Fruit fly (Drosophila melanogaster): ENCODE results near the gene Srp68.

Gene Srp68

dm6 chr3L:8986582-8986981 is 11.7 kb downstream of the Srp68 start, which contains the start of gene CG5068 (continued):
- no peak for TF ChIP-seq gcm (GFP tag; optimal IDR thresholded peaks at IDR 0.05)
- no peak for TF ChIP-seq sc (optimal IDR thresholded peaks at IDR 0.05)
- TF ChIP-seq sc (GFP tag; optimal IDR thresholded peaks at IDR 0.05), result no peak
- no peak for TF ChIP-seq NC2α (GFP tag; optimal IDR thresholded peaks at IDR 0.05)
- peak; percentile 13 for TF ChIP-seq CTCF (GFP tag; optimal IDR thresholded peaks at IDR 0.05)
- no peak for TF ChIP-seq CG11398 (GFP tag; optimal IDR thresholded peaks at IDR 0.05)
- TF ChIP-seq bbx (GFP tag; IDR thresholded peaks at IDR 0.05; ENCODE audit: partially characterized antibody), result 0 out of 2 replicates have a peak, but pooled peaks have one; percentile 26
- TF ChIP-seq hbn (GFP tag; IDR thresholded peaks at IDR 0.05; ENCODE audit: partially characterized antibody), result no peak; the same call in 1 of the 2 replicates
- TF ChIP-seq tna (GFP tag; IDR thresholded peaks at IDR 0.05; ENCODE audit: partially characterized antibody), result peak; percentile 25; the same call in 1 of the 2 replicates
- TF ChIP-seq D19A (tag; optimal IDR thresholded peaks at IDR 0.05), result peak; percentile 22
- TF ChIP-seq sna (GFP tag; IDR thresholded peaks at IDR 0.05; ENCODE audit: partially characterized antibody), result peak; percentile 50; the same call in 1 of the 2 replicates
- no peak for TF ChIP-seq Gsc (GFP tag; IDR thresholded peaks at IDR 0.05)
- TF ChIP-seq kay (GFP tag; optimal IDR thresholded peaks at IDR 0.05), result no peak
- no peak for TF ChIP-seq Spps (tag; optimal IDR thresholded peaks at IDR 0.05)
- TF ChIP-seq CG2199 (GFP tag; IDR thresholded peaks at IDR 0.05), result 0 out of 3 replicates have a peak, but pooled peaks have one; percentile 20
- TF ChIP-seq CG9215 (GFP tag; IDR thresholded peaks at IDR 0.05), result peak; percentile 100
- no peak for TF ChIP-seq ab (GFP tag; optimal IDR thresholded peaks at IDR 0.05)
- TF ChIP-seq stwl (tag; optimal IDR thresholded peaks at IDR 0.05), result peak; percentile 79
- peak; percentile 33 for TF ChIP-seq Sin3A (optimal IDR thresholded peaks at IDR 0.05)
- peak; percentile 5 for TF ChIP-seq ewg (GFP tag; optimal IDR thresholded peaks at IDR 0.05)
- peak; percentile 31; the same call in 1 of the 3 replicates for TF ChIP-seq HLH4C (GFP tag; IDR thresholded peaks at IDR 0.05; ENCODE audit: partially characterized antibody)
- TF ChIP-seq ftz-f1 (GFP tag; optimal IDR thresholded peaks at IDR 0.05), result peak; percentile 64
- no peak for TF ChIP-seq pum (GFP tag; optimal IDR thresholded peaks at IDR 0.05)
- peak; percentile 21 for TF ChIP-seq nmo (GFP tag; optimal IDR thresholded peaks at IDR 0.05)
- no peak for TF ChIP-seq Jarid2 (GFP tag; optimal IDR thresholded peaks at IDR 0.05)
- TF ChIP-seq klu (GFP tag; IDR thresholded peaks at IDR 0.05), result no peak
- no peak for TF ChIP-seq ro (GFP tag; IDR thresholded peaks at IDR 0.05)
- TF ChIP-seq lola (GFP tag; optimal IDR thresholded peaks at IDR 0.05), result no peak
- TF ChIP-seq Myb (GFP tag; optimal IDR thresholded peaks at IDR 0.05), result peak; percentile 98
- peak; percentile 60 for TF ChIP-seq CG15514 (GFP tag; optimal IDR thresholded peaks at IDR 0.05)
- peak; percentile 38; the same call in 1 of the 2 replicates for TF ChIP-seq Scr (GFP tag; IDR thresholded peaks at IDR 0.05; ENCODE audit: partially characterized antibody)
- TF ChIP-seq CG7963 (GFP tag; IDR thresholded peaks at IDR 0.05; ENCODE audit: partially characterized antibody), result no peak
- no peak for TF ChIP-seq Hr39 (optimal IDR thresholded peaks at IDR 0.05)

dm6 chr3L:8990128-8990527 is 15.3 kb downstream of the Srp68 start, which contains the start of gene CG5280:
TSS of gene CG5280 (minus strand) at chr3L:8990228.
- no peak for TF ChIP-seq CG13424 (tag; optimal IDR thresholded peaks at IDR 0.05)
- no peak for TF ChIP-seq Sox100B (GFP tag; optimal IDR thresholded peaks at IDR 0.05)
- TF ChIP-seq dan (GFP tag; IDR thresholded peaks at IDR 0.05), result no peak

dm6 chr3L:8996173-8996767 is 21.4 kb downstream of the Srp68 start:
- TF ChIP-seq CG17328 (GFP tag; IDR thresholded peaks at IDR 0.05) (peak; percentile 82), CG11247 (GFP tag; IDR thresholded peaks at IDR 0.05) (peak; percentile 49; the same call in 1 of the 2 replicates), NFAT (GFP tag; IDR thresholded peaks at IDR 0.05) (no peak), abd-A (tag; optimal IDR thresholded peaks at IDR 0.05) (no peak), CG9215 (GFP tag; IDR thresholded peaks at IDR 0.05) (no peak), pum (GFP tag; optimal IDR thresholded peaks at IDR 0.05) (peak; percentile 54), Doc2 (GFP tag; IDR thresholded peaks at IDR 0.05) (peak; percentile 45; the same call in 1 of the 2 replicates), bcd (GFP tag; optimal IDR thresholded peaks at IDR 0.05) (peak; percentile 38), CG7271 (tag; optimal IDR thresholded peaks at IDR 0.05) (no peak), wor (GFP tag; IDR thresholded peaks at IDR 0.05) (peak; percentile 60), Adf1 (GFP tag; IDR thresholded peaks at IDR 0.05) (no peak), CG11560 (tag; IDR thresholded peaks at IDR 0.05) (no peak), CG3995 (GFP tag; optimal IDR thresholded peaks at IDR 0.05) (peak; percentile 30), CG2712 (tag; optimal IDR thresholded peaks at IDR 0.05) (peak; percentile 74), CG13123 (GFP tag; optimal IDR thresholded peaks at IDR 0.05) (no peak), sim (GFP tag; IDR thresholded peaks at IDR 0.05) (0 out of 2 replicates have a peak, but pooled peaks have one; percentile 30)
